Worm (Caenorhabditis elegans): ENCODE data around the gene ugt-14.

DNA sequence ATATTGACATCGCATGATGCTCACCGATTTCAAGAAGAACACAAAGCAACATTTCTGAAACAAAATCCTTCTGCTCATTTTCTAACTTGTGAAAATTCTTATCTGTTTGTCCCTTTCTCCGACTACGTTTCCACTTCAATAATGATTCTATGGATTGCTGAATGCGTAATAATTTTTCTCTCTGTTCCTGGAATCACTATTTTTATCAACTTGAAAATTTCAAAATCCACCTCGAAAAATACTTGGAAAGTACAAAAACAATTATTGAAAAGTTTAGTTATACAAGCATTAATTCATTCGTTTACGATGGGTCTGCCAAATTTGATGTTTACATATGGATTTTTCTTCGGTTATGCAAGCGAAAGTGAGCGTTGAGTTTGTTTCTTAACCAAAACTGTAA is 16.0 kb downstream of the ugt-14 start, which contains the start of gene srh-22:
- TF ChIP-seq tra-4 (tag; optimal IDR thresholded peaks at IDR 0.05), result no peak
- no peak for TF ChIP-seq flt-1 (GFP tag; IDR thresholded peaks at IDR 0.05)
- no peak for TF ChIP-seq ama-1 (optimal IDR thresholded peaks at IDR 0.05)
- TF ChIP-seq pes-1 (GFP tag; IDR thresholded peaks at IDR 0.05), result no peak
- no peak for TF ChIP-seq F13C5.2 (tag; optimal IDR thresholded peaks at IDR 0.05)
- TF ChIP-seq aly-1 (tag; optimal IDR thresholded peaks at IDR 0.05), result no peak
- TF ChIP-seq hmg-4 (GFP tag; optimal IDR thresholded peaks at IDR 0.05), result no peak
- no peak for TF ChIP-seq hnd-1 (tag; optimal IDR thresholded peaks at IDR 0.05)
- no peak for TF ChIP-seq scrt-1 (GFP tag; IDR thresholded peaks at IDR 0.05)
- TF ChIP-seq sea-1 (GFP tag; conservative IDR thresholded peaks at IDR 0.05), result no peak
- TF ChIP-seq ets-7 (tag; optimal IDR thresholded peaks at IDR 0.05), result no peak
